Fruit fly (Drosophila melanogaster): Measurements from ENCODE around the gene Prosbeta7.

DNA sequence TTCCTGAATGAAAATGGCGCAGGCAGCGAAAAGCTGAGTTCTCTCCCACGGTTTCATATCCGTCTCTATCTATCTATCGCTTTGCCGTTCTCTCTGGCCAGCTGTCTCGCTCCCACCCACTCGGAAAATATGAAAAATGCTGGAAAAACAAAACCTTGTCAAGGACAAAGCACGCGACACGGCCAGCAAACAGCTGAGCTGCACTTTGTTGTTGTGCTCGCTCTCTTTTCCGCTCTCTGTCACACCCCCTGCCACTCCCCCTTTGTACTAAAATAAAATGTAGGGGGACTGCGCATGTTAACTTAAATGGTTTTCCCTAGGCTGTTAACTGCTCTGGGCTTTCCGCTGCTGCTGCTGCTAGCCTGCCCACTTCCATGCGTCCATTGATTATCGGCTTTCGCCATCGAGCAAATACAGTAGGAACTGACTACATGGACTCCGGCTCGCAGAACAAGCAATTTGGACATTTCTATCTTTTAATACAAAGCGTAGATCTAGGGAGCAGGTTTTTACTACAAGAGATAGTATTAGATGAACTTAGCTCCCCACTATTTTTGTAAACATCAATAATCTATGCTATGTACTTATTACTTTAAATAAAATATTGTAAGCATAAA lies 11.3 kb downstream of the Prosbeta7 start:
- TF ChIP-seq usp (GFP tag; optimal IDR thresholded peaks at IDR 0.05) (no peak), psq (optimal IDR thresholded peaks at IDR 0.05) (no peak), Dll (optimal IDR thresholded peaks at IDR 0.05) (no peak), CG8478 (optimal IDR thresholded peaks at IDR 0.05) (no peak), EcR (GFP tag; optimal IDR thresholded peaks at IDR 0.05) (no peak)
